Worm (Caenorhabditis elegans) whole organism, young adult: ENCODE measurements around the gene ttr-15.

Experiments used
- B0035.1 ChIP-seq: sonication (generic microtip); optimal IDR thresholded peaks from 2 replicates; lab custom pipeline; 2016; ENCODE audit warnings: missing genetic modification characterization, mild to moderate bottlenecking, missing compliant biosample characterization, missing genotype, missing genetic modification reagents
- C06A6.2 ChIP-seq: fragments of 200-800 bp; sonication (Bioruptor generic); conservative IDR thresholded peaks from 2 replicates; pipeline ENCODE4 v1.3.6; 2022; ENCODE audit warnings: missing genetic modification characterization, missing compliant biosample characterization
- Y56A3A.18 ChIP-seq: fragments of 200-800 bp; sonication (Bioruptor generic); IDR thresholded peaks from 2 replicates; pipeline ENCODE4 v1.3.6; 2022; ENCODE audit warnings: missing genetic modification reagents, missing genetic modification characterization, missing compliant biosample characterization
- aptf-3 ChIP-seq: fragments of 200-800 bp; sonication (Bioruptor generic); IDR thresholded peaks from 2 replicates; pipeline ENCODE4 v1.3.6; 2022; ENCODE audit warnings: missing genetic modification characterization, missing compliant biosample characterization
- attf-3 ChIP-seq: fragments of 200-800 bp; sonication (Bioruptor generic); conservative IDR thresholded peaks from 2 replicates; pipeline ENCODE4 v1.3.6; 2022; ENCODE audit warnings: missing genetic modification reagents, missing genetic modification characterization, missing compliant biosample characterization
- ceh-100 ChIP-seq: fragments of 200-800 bp; sonication (Bioruptor generic); IDR thresholded peaks from 2 replicates; pipeline ENCODE4 v1.3.6; 2022; ENCODE audit warnings: missing genetic modification reagents, missing genetic modification characterization, missing compliant biosample characterization
- ceh-91 ChIP-seq: fragments of 200-800 bp; sonication (Bioruptor generic); IDR thresholded peaks from 2 replicates; pipeline ENCODE4 v1.3.6; 2022; ENCODE audit warnings: missing genetic modification reagents, missing genetic modification characterization, missing compliant biosample characterization
- die-1 ChIP-seq: sonication (generic microtip); optimal IDR thresholded peaks from 2 replicates; lab custom pipeline; 2016; ENCODE audit warnings: missing genotype, mild to moderate bottlenecking, missing genetic modification characterization, missing compliant biosample characterization
- gei-17 ChIP-seq: fragments of 200-800 bp; sonication (Bioruptor generic); optimal IDR thresholded peaks from 2 replicates; lab custom pipeline; 2018; ENCODE audit warnings: mild to moderate bottlenecking, missing genetic modification characterization, missing compliant biosample characterization
- him-1 ChIP-seq: sonication (generic microtip); optimal IDR thresholded peaks from 2 replicates; lab custom pipeline; 2016; ENCODE audit warnings: missing genotype, missing genetic modification reagents, missing genetic modification characterization, missing compliant biosample characterization
- hmg-20 ChIP-seq: fragments of 200-800 bp; sonication (Bioruptor generic); IDR thresholded peaks from 2 replicates; pipeline ENCODE4 v1.3.6; 2022; ENCODE audit warnings: missing genetic modification reagents, missing genetic modification characterization, missing compliant biosample characterization
- hsf-1 ChIP-seq: fragments of 200-800 bp; sonication (Bioruptor generic); IDR thresholded peaks from 2 replicates; pipeline ENCODE4 v1.3.6; 2022; ENCODE audit warnings: missing genetic modification reagents, missing genetic modification characterization, missing compliant biosample characterization
- let-607 ChIP-seq, 2 experiments: fragments of 200-800 bp in 1 of 2; sonication (Bioruptor generic) in 1 of 2; sonication (generic microtip) in 1 of 2; optimal IDR thresholded peaks; 2 replicates each; lab custom pipeline; 2016 to 2018; ENCODE audit warnings: mild to moderate bottlenecking in 2 of 2, missing compliant biosample characterization in 2 of 2, missing genetic modification characterization in 2 of 2, moderate library complexity in 2 of 2, missing genotype in 1 of 2
- lin-26 ChIP-seq: fragments of 200-800 bp; sonication (Bioruptor generic); IDR thresholded peaks from 2 replicates; pipeline ENCODE4 v1.3.6; 2022; ENCODE audit warnings: missing genetic modification reagents, missing genetic modification characterization, missing compliant biosample characterization
- lin-40 ChIP-seq: sonication (generic microtip); optimal IDR thresholded peaks from 2 replicates; lab custom pipeline; 2016; ENCODE audit warnings: missing genetic modification characterization, mild to moderate bottlenecking, missing compliant biosample characterization, missing genotype, missing genetic modification reagents
- lir-1 ChIP-seq: fragments of 200-800 bp; sonication (Bioruptor generic); conservative IDR thresholded peaks from 2 replicates; pipeline ENCODE4 v1.3.6; 2022; ENCODE audit warnings: missing genetic modification reagents, missing genetic modification characterization, missing compliant biosample characterization
- madf-10 ChIP-seq: sonication (generic microtip); optimal IDR thresholded peaks from 2 replicates; lab custom pipeline; 2016; ENCODE audit warnings: mild to moderate bottlenecking, missing genetic modification characterization, missing compliant biosample characterization
- madf-3 ChIP-seq: fragments of 200-800 bp; sonication (Bioruptor generic); IDR thresholded peaks from 2 replicates; pipeline ENCODE4 v1.3.6; 2022; ENCODE audit warnings: missing genetic modification reagents, missing genetic modification characterization, missing compliant biosample characterization
- mel-28 ChIP-seq: sonication (generic microtip); optimal IDR thresholded peaks from 2 replicates; lab custom pipeline; 2016; ENCODE audit warnings: borderline replicate concordance, mild to moderate bottlenecking, missing genetic modification characterization, missing compliant biosample characterization
- nfya-2 ChIP-seq: fragments of 200-800 bp; sonication (Bioruptor generic); IDR thresholded peaks from 2 replicates; pipeline ENCODE4 v1.3.6; 2022; ENCODE audit warnings: missing genetic modification reagents, missing genetic modification characterization, missing compliant biosample characterization
- nhr-90 ChIP-seq: sonication (generic microtip); optimal IDR thresholded peaks from 2 replicates; lab custom pipeline; 2016; ENCODE audit warnings: missing genotype, mild to moderate bottlenecking, missing genetic modification characterization, missing compliant biosample characterization
- pha-4 ChIP-seq: fragments of 150-350 bp; sonication (generic microtip); optimal IDR thresholded peaks from 2 replicates; lab custom pipeline; 2014; ENCODE audit warnings: missing biosample characterization, missing genetic modification reagents, missing genetic modification characterization
- repo-1 ChIP-seq: sonication (generic microtip); optimal IDR thresholded peaks from 2 replicates; lab custom pipeline; 2017; ENCODE audit warnings: mild to moderate bottlenecking, missing genetic modification characterization, missing compliant biosample characterization
- snpc-3.4 ChIP-seq: sonication (generic microtip); optimal IDR thresholded peaks from 2 replicates; lab custom pipeline; 2017; ENCODE audit warnings: missing genetic modification characterization, mild to moderate bottlenecking, missing compliant biosample characterization, antibody characterized with exemption, moderate library complexity, missing genotype, missing genetic modification reagents
- snpc-4 ChIP-seq, 5 experiments: fragments of 150-350 bp in 1 of 5; sonication (generic microtip) in 4 of 5; optimal IDR thresholded peaks; 2 replicates each; lab custom pipeline; 2014 to 2018; ENCODE audit warnings: missing genetic modification characterization in 5 of 5, missing biosample characterization in 3 of 5, antibody characterized with exemption in 2 of 5, mild to moderate bottlenecking in 2 of 5, missing compliant biosample characterization in 2 of 5, missing genotype in 2 of 5, moderate library complexity in 2 of 5, missing genetic modification reagents in 1 of 5
- somi-1 ChIP-seq: fragments of 200-800 bp; sonication (Bioruptor generic); optimal IDR thresholded peaks from 2 replicates; lab custom pipeline; 2018; ENCODE audit warnings: mild to moderate bottlenecking, missing genetic modification characterization, missing compliant biosample characterization
- tlf-1 ChIP-seq: fragments of 200-800 bp; sonication (Bioruptor generic); optimal IDR thresholded peaks from 2 replicates; lab custom pipeline; 2018; ENCODE audit warnings: mild to moderate bottlenecking, missing genetic modification characterization, missing compliant biosample characterization
- ztf-26 ChIP-seq: sonication (generic microtip); optimal IDR thresholded peaks from 2 replicates; lab custom pipeline; 2017; ENCODE audit warnings: missing genetic modification characterization, missing compliant biosample characterization

The ttr-15 gene

ce11 chrIII:10290541-10290940 lies 47.1 kb upstream of the ttr-15 start:
- TF ChIP-seq Y56A3A.18 (GFP tag; lab: Robert Waterston, UW) = no peak
- TF ChIP-seq somi-1 (GFP tag; lab: Kevin White, UChicago) = peak; percentile 57
- TF ChIP-seq ztf-26 (tag; lab: Kevin White, UChicago) = peak; percentile 24
- TF ChIP-seq let-607 (tag; optimal IDR thresholded peaks at IDR 0.05; lab: Kevin White, UChicago) = no peak
- no peak for TF ChIP-seq B0035.1 (tag; lab: Kevin White, UChicago)
- TF ChIP-seq him-1 (tag; lab: Kevin White, UChicago) = no peak
- no peak for TF ChIP-seq gei-17

ce11 chrIII:10293362-10293761 lies 44.3 kb upstream of the ttr-15 start:
- TF ChIP-seq nhr-90 (tag; lab: Kevin White, UChicago) (no peak), tlf-1 (GFP tag; lab: Kevin White, UChicago) (no peak), lin-26 (GFP tag; lab: Robert Waterston, UW) (0 out of 2 replicates have a peak, but pooled peaks have one; percentile 8), lin-40 (tag; lab: Kevin White, UChicago) (peak; percentile 3), hsf-1 (GFP tag; lab: Robert Waterston, UW) (no peak), snpc-4 (GFP tag; optimal IDR thresholded peaks at IDR 0.05; lab: Kevin White, UChicago) (no peak), snpc-4 (tag; optimal IDR thresholded peaks at IDR 0.05; lab: Kevin White, UChicago) (peak in 1 of 4 experiments; percentile 23), repo-1 (tag; lab: Kevin White, UChicago) (no peak), snpc-3.4 (tag; lab: Kevin White, UChicago) (no peak), lir-1 (GFP tag; lab: Robert Waterston, UW) (no peak), hmg-20 (GFP tag; lab: Robert Waterston, UW) (no peak), ceh-100 (GFP tag; lab: Robert Waterston, UW) (no peak)
- TF ChIP-seq, all 124 proteins: peak for 3

DNA sequence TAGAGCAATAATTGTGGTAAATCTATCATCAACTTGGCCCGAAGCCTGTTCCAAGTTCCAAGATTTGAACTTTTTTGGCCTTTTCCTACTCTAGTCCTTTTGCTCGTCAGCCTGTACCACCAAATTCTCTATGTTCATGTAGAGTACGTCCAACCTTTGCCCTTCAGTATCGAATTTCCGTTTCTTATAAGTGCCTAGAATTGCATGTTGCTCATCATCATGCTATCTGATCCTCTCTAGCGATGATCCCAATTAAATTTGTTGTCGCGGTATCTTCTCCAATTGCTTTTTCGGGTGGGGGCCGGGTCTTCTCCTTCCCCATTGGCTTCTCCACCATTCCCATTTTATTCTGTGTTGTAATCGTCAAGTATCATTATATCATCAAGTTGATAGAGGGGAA lies 43.7 kb upstream of the ttr-15 start:
- TF ChIP-seq lir-1 (GFP tag; lab: Robert Waterston, UW) = no peak
- TF ChIP-seq him-1 (tag; lab: Kevin White, UChicago) = no peak
- TF ChIP-seq madf-10 (tag; lab: Kevin White, UChicago) = no peak
- no peak for TF ChIP-seq die-1 (tag; lab: Kevin White, UChicago)
- no peak for TF ChIP-seq nfya-2 (GFP tag; lab: Robert Waterston, UW)
- no peak for TF ChIP-seq C06A6.2 (GFP tag; lab: Robert Waterston, UW)
- TF ChIP-seq attf-3 (GFP tag; lab: Robert Waterston, UW) = no peak
- no peak for TF ChIP-seq ceh-91 (GFP tag; lab: Robert Waterston, UW)
- no peak for TF ChIP-seq aptf-3
- TF ChIP-seq lin-40 (tag; lab: Kevin White, UChicago) = no peak
- no peak for TF ChIP-seq madf-3 (GFP tag; lab: Robert Waterston, UW)

DNA sequence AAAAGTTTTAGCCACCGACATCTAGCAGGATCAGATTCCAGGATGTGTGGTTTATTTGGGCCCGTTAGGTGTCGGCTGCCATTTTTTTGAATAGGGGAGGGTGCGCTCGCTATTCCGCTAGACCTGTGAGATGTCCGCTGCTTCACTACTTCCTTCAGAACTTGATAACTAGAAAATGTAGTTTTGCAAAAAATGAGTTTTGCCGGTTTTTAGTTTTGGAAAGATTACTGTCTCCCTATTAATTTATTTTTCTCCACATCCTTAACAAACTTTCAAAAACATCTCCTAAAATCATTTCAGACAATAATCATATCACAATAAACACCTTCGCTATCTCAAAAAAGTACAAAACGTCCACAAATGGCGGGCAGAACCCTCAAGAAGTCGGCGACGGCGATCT lies 42.8 kb upstream of the ttr-15 start, which contains the start of gene vglu-2:
TSS of gene vglu-2 (plus strand) at position 301 of the 400 bp plus-strand sequence.
- TF ChIP-seq snpc-4 (GFP tag; optimal IDR thresholded peaks at IDR 0.05; lab: Kevin White, UChicago) (no peak), snpc-4 (tag; optimal IDR thresholded peaks at IDR 0.05; lab: Kevin White, UChicago) (peak in 2 of 4 experiments; percentile 29 to 56), pha-4 (no peak)

ce11 chrIII:10296904-10297303 lies 40.7 kb upstream of the ttr-15 start:
- TF ChIP-seq lin-26 (GFP tag; lab: Robert Waterston, UW) (0 out of 2 replicates have a peak, but pooled peaks have one; percentile 23), mel-28 (tag; lab: Kevin White, UChicago) (no peak), snpc-4 (GFP tag; optimal IDR thresholded peaks at IDR 0.05; lab: Kevin White, UChicago) (no peak), snpc-4 (tag; optimal IDR thresholded peaks at IDR 0.05; lab: Kevin White, UChicago) (peak in 2 of 4 experiments; percentile 4 to 51)
